Fruit fly (Drosophila melanogaster): ENCODE results near the gene inaF-C.

The inaF-C gene

DNA sequence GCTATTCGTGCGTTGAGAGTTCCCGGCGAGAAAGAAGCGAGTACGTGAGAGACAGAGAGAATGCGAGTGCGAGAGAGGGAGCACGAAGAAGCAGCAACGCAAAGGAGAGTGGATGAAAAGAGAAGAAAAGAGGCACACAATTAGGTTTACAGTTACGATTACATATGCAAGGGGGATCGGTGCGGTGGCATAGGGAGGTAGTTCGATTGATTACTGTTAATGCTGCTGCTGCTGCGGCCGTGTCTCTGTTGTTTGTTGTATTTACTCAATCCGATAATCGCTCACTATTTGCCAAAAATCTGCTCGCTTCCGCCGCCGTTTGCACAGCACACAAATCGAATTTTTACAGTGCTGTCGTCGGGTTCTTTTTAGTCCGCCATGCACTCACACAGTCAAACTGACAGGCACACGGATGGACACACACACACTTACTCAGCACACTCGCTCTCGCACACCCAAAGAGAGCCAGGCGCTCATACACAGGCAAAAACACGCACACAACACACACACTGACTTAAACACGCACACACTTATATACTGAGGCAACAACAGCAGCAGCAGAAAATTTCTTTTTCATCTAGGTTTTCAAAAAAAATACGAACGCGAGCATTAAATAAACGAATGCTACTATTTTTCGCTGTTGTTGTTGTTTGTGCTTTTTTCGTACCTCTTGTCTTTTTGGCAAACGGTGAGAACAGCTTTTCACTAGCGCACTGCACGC, 17.6 kb downstream of the inaF-C start (continued):
- TF ChIP-seq CG1602 (GFP tag; optimal IDR thresholded peaks at IDR 0.05) (no peak), CG18262 (tag; optimal IDR thresholded peaks at IDR 0.05) (no peak), Atf-2 (GFP tag; optimal IDR thresholded peaks at IDR 0.05) (no peak), MBD-R2 (GFP tag; IDR thresholded peaks at IDR 0.05) (peak; percentile 10; the same call in 1 of the 2 replicates), Stat92E (GFP tag; optimal IDR thresholded peaks at IDR 0.05) (peak in 1 of 3 experiments; percentile 85), ind (GFP tag; optimal IDR thresholded peaks at IDR 0.05) (no peak), CG12769 (tag; optimal IDR thresholded peaks at IDR 0.05) (peak; percentile 30), Trl (optimal IDR thresholded peaks at IDR 0.05) (peak; percentile 82 to 94), Trl (GFP tag; optimal IDR thresholded peaks at IDR 0.05) (no peak), Drgx (GFP tag; IDR thresholded peaks at IDR 0.05) (0 out of 2 replicates have a peak, but pooled peaks have one; percentile 17), sug (tag; optimal IDR thresholded peaks at IDR 0.05) (peak; percentile 7), Pdp1 (GFP tag; optimal IDR thresholded peaks at IDR 0.05) (peak in 1 of 2 experiments; percentile 82), caup (GFP tag; optimal IDR thresholded peaks at IDR 0.05; ENCODE audit: severe bottlenecking) (no peak), Jarid2 (GFP tag; optimal IDR thresholded peaks at IDR 0.05) (no peak), Deaf1 (tag; optimal IDR thresholded peaks at IDR 0.05) (peak; percentile 45), CG11456 (GFP tag; IDR thresholded peaks at IDR 0.05) (no peak)

DNA sequence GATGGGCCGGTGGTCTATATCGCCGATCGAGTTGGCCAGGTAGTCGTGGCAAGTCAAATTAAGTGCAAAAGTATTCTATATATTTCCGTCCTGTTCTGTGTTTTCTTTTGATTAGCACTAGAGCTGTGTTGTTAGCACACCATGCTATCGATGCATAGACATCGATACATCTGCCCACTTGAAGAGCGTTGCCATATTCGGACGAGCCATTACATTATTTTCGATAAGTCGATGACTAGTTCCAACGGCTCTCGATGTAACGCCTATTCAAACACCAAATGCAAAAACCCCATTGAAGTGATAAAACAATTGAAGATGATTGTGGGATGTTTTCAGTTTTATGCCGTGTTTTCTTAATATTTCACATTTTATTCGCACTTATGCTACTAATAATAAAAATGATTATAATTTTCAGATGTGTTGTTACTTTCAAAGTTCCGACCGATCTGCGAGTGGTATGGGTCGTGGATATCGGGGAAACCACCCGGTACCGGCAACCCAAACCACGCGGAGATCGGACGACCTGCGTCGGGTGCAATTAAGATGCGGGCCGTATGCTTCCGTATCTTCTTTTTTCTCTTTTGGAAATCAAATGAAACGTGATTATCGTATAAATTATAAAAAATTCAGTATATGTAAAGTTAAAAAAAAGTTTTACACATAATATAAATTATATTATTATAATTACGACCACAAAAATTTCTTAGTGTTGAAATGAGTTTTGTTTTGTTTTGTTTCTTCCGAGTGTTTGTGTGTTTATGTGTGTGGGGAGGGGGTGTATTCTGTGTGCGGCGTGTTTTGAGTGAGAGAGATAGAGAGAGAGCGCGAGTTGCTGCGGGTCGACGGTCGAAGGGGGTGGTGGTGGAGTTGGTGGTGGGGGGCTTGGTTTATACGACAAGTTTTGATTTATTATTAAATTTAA, 21.5 kb downstream of the inaF-C start, which contains the start of gene FucT6:
Gene FucT6 (minus strand): TSS at position 153 of the 922 bp plus-strand sequence.
- TF ChIP-seq HLH54F (GFP tag; optimal IDR thresholded peaks at IDR 0.05) (peak; percentile 5), D (optimal IDR thresholded peaks at IDR 0.05) (no peak), D (GFP tag; optimal IDR thresholded peaks at IDR 0.05) (no peak), gsb-n (tag; optimal IDR thresholded peaks at IDR 0.05) (no peak), CG13424 (tag; optimal IDR thresholded peaks at IDR 0.05) (peak; percentile 1), CG6683 (GFP tag; optimal IDR thresholded peaks at IDR 0.05) (peak; percentile 21), Meics (GFP tag; optimal IDR thresholded peaks at IDR 0.05) (peak; percentile 18), NC2β (GFP tag; optimal IDR thresholded peaks at IDR 0.05) (peak; percentile 1), pan (optimal IDR thresholded peaks at IDR 0.05) (no peak), pan (GFP tag; optimal IDR thresholded peaks at IDR 0.05 in 1 of 2, IDR thresholded peaks at IDR 0.05 in 1 of 2) (peak in 1 of 2 experiments; percentile 36), exex (tag; optimal IDR thresholded peaks at IDR 0.05) (no peak), Atf6 (GFP tag; IDR thresholded peaks at IDR 0.05) (peak; percentile 49; the same call in 1 of the 2 replicates), tio (GFP tag; optimal IDR thresholded peaks at IDR 0.05) (no peak), CG8765 (GFP tag; IDR thresholded peaks at IDR 0.05) (no peak), bab2 (GFP tag; optimal IDR thresholded peaks at IDR 0.05) (no peak), hbn (GFP tag; IDR thresholded peaks at IDR 0.05; ENCODE audit: partially characterized antibody) (peak; percentile 80), tx (GFP tag; optimal IDR thresholded peaks at IDR 0.05) (no peak), Pdp1 (GFP tag; optimal IDR thresholded peaks at IDR 0.05) (peak in 1 of 2 experiments; percentile 67), bbx (GFP tag; IDR thresholded peaks at IDR 0.05; ENCODE audit: partially characterized antibody) (peak; percentile 90), peb (GFP tag; IDR thresholded peaks at IDR 0.05) (no peak), Drgx (GFP tag; IDR thresholded peaks at IDR 0.05) (0 out of 2 replicates have a peak, but pooled peaks have one; percentile 53), sna (GFP tag; IDR thresholded peaks at IDR 0.05; ENCODE audit: partially characterized antibody) (peak; percentile 85), MBD-R2 (GFP tag; IDR thresholded peaks at IDR 0.05) (peak; percentile 72), Hey (tag; optimal IDR thresholded peaks at IDR 0.05) (no peak), zen2 (GFP tag; IDR thresholded peaks at IDR 0.05; ENCODE audit: partially characterized antibody) (peak; percentile 76), gfzf (GFP tag; optimal IDR thresholded peaks at IDR 0.05) (peak; percentile 23), CG11695 (GFP tag; IDR thresholded peaks at IDR 0.05) (no peak), nom (GFP tag; optimal IDR thresholded peaks at IDR 0.05) (peak; percentile 45), Scr (GFP tag; IDR thresholded peaks at IDR 0.05; ENCODE audit: partially characterized antibody) (peak; percentile 83), z (GFP tag; IDR thresholded peaks at IDR 0.05) (peak; percentile 91), CG8290 (GFP tag; optimal IDR thresholded peaks at IDR 0.05) (peak; percentile 13), CG8290 (tag; optimal IDR thresholded peaks at IDR 0.05) (no peak), CG6175 (GFP tag; IDR thresholded peaks at IDR 0.05) (no peak)
